Worm (Caenorhabditis elegans) whole organism, L4 larva: Measurements from ENCODE around the gene srh-15.

Experiments used
- aha-1 ChIP-seq: fragments of 150-350 bp; peaks from one replicate; lab custom pipeline; 2014; ENCODE audit warnings: missing biosample characterization, missing genetic modification characterization
- hif-1 ChIP-seq, 2 experiments: sonication (generic microtip); optimal IDR thresholded peaks; 2 replicates each; lab custom pipeline; 2016 to 2017; ENCODE audit warnings: missing compliant biosample characterization in 2 of 2, missing genetic modification characterization in 2 of 2, missing genetic modification reagents in 2 of 2, missing genotype in 2 of 2, mild to moderate bottlenecking in 1 of 2
- lin-39 ChIP-seq: fragments of 150-350 bp; optimal IDR thresholded peaks from 2 replicates; lab custom pipeline; 2014; ENCODE audit warnings: missing biosample characterization, missing genetic modification reagents, missing genetic modification characterization
- mdl-1 ChIP-seq, 2 experiments: fragments of 150-350 bp in 1 of 2; sonication (generic microtip) in 1 of 2; optimal IDR thresholded peaks; 2 replicates each; lab custom pipeline; 2014 to 2017; ENCODE audit warnings: missing biosample characterization in 2 of 2, missing genetic modification characterization in 2 of 2
- skn-1 ChIP-seq: fragments of 150-350 bp; optimal IDR thresholded peaks from 2 replicates; lab custom pipeline; 2014; ENCODE audit warnings: missing biosample characterization, missing genetic modification characterization
- ztf-11 ChIP-seq: fragments of 150-350 bp; optimal IDR thresholded peaks from 2 replicates; lab custom pipeline; 2014; ENCODE audit warnings: missing biosample characterization, missing genetic modification characterization

DNA sequence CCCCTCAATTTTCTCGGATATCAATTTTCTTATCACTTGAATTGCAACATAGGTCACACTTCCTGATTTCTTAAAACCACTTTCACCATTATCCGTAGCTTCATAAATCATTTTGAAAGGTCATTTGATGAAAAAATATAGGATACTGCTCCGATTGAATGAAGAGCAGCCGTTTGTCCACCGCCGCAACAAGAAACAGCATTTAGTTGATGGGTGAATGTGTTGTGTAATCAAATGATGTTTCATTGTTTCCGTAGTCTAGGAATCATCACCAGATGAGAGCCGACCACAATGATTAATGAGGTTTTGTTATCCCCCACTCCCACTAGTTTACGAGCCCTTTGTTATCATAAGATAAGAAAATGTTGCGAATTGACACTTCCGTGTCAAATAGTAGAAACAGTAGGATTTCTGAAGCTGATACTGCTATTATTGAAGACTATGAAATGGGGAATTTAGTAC is 25.1 kb downstream of the srh-15 start, which contains the start of gene twk-43:
- TF ChIP-seq ztf-11 (tag; lab: Kevin White, UChicago) (no peak), aha-1 (no peak), mdl-1 (tag; optimal IDR thresholded peaks at IDR 0.05; lab: Kevin White, UChicago) (no peak), skn-1 (tag; lab: Kevin White, UChicago) (no peak), lin-39 (tag; lab: Kevin White, UChicago) (no peak), hif-1 (tag; optimal IDR thresholded peaks at IDR 0.05; lab: Kevin White, UChicago) (no peak)
